Worm (Caenorhabditis elegans) whole organism, L1 larva: ENCODE results near the gene tag-276.

Source experiments
- C04F5.9 ChIP-seq: sonication (generic microtip); optimal IDR thresholded peaks from 2 replicates; lab custom pipeline; 2016; ENCODE audit warnings: missing genetic modification characterization, missing compliant biosample characterization
- F16B12.6 ChIP-seq: fragments of 150-350 bp; optimal IDR thresholded peaks from 2 replicates; lab custom pipeline; 2014; ENCODE audit warnings: missing biosample characterization, missing genetic modification characterization
- aha-1 ChIP-seq: fragments of 150-350 bp; optimal IDR thresholded peaks from 2 replicates; lab custom pipeline; 2014; ENCODE audit warnings: missing biosample characterization, missing genetic modification characterization
- aly-2 ChIP-seq: fragments of 150-350 bp; optimal IDR thresholded peaks from 2 replicates; lab custom pipeline; 2014; ENCODE audit warnings: missing biosample characterization, missing genetic modification characterization
- ama-1 ChIP-seq: fragments of 150-350 bp; optimal IDR thresholded peaks from 2 replicates; lab custom pipeline; 2014
- ceh-63 ChIP-seq: fragments of 200-800 bp; sonication (Bioruptor generic); optimal IDR thresholded peaks from 2 replicates; lab custom pipeline; 2018; ENCODE audit warnings: mild to moderate bottlenecking, missing genetic modification characterization, missing compliant biosample characterization
- ceh-8 ChIP-seq: fragments of 200-800 bp; sonication (Bioruptor generic); optimal IDR thresholded peaks from 2 replicates; lab custom pipeline; 2018; ENCODE audit warnings: mild to moderate bottlenecking, missing genetic modification characterization, moderate library complexity, missing compliant biosample characterization
- ceh-90 ChIP-seq: sonication (generic microtip); optimal IDR thresholded peaks from 2 replicates; lab custom pipeline; 2016; ENCODE audit warnings: missing genetic modification characterization, missing compliant biosample characterization
- ces-1 ChIP-seq: fragments of 150-350 bp; optimal IDR thresholded peaks from 2 replicates; lab custom pipeline; 2014; ENCODE audit warnings: missing biosample characterization, missing genetic modification reagents, missing genetic modification characterization
- dsc-1 ChIP-seq: sonication (generic microtip); optimal IDR thresholded peaks from 2 replicates; lab custom pipeline; 2016; ENCODE audit warnings: mild to moderate bottlenecking, missing genetic modification characterization, missing compliant biosample characterization
- efl-3 ChIP-seq: fragments of 200-800 bp; sonication (Bioruptor generic); optimal IDR thresholded peaks from 2 replicates; lab custom pipeline; 2018; ENCODE audit warnings: mild to moderate bottlenecking, missing genetic modification characterization, missing compliant biosample characterization
- egl-27 ChIP-seq, 2 experiments: fragments of 150-350 bp in 1 of 2; sonication (generic microtip); optimal IDR thresholded peaks; 3 replicates each; lab custom pipeline; 2017 to 2018; ENCODE audit warnings: missing biosample characterization in 2 of 2, missing genetic modification characterization in 2 of 2, missing genetic modification reagents in 2 of 2
- elt-2 ChIP-seq: sonication (generic microtip); optimal IDR thresholded peaks from 2 replicates; lab custom pipeline; 2016; ENCODE audit warnings: missing genetic modification characterization, mild to moderate bottlenecking, inconsistent platforms, missing compliant biosample characterization, missing genetic modification reagents
- ets-5 ChIP-seq: fragments of 200-800 bp; sonication (Bioruptor generic); IDR thresholded peaks from 2 replicates; pipeline ENCODE4 v1.3.6; 2022; ENCODE audit warnings: missing genetic modification characterization, missing compliant biosample characterization
- fkh-4 ChIP-seq: sonication (generic microtip); optimal IDR thresholded peaks from 2 replicates; lab custom pipeline; 2016; ENCODE audit warnings: missing compliant biosample characterization, missing genetic modification characterization, borderline replicate concordance
- grh-1 ChIP-seq: fragments of 200-800 bp; sonication (Bioruptor generic); IDR thresholded peaks from 2 replicates; pipeline ENCODE4 v1.3.6; 2022; ENCODE audit warnings: missing genetic modification reagents, missing genetic modification characterization, missing compliant biosample characterization
- jun-1 ChIP-seq: fragments of 150-350 bp; optimal IDR thresholded peaks from 2 replicates; lab custom pipeline; 2014; ENCODE audit warnings: missing biosample characterization, missing genetic modification reagents, missing genetic modification characterization
- lin-13 ChIP-seq: fragments of 150-350 bp; optimal IDR thresholded peaks from 2 replicates; lab custom pipeline; 2014; ENCODE audit warnings: missing biosample characterization, missing genetic modification reagents, missing genetic modification characterization
- lin-14 ChIP-seq: fragments of 200-800 bp; sonication (Bioruptor generic); optimal IDR thresholded peaks from 2 replicates; lab custom pipeline; 2018; ENCODE audit warnings: mild to moderate bottlenecking, missing genetic modification characterization, moderate library complexity, missing compliant biosample characterization
- lin-35 ChIP-seq, 2 experiments: fragments of 150-350 bp; optimal IDR thresholded peaks; 2 replicates each; lab custom pipeline; 2014; ENCODE audit warnings: missing biosample characterization in 2 of 2, missing genetic modification characterization in 2 of 2, missing genetic modification reagents in 2 of 2
- lin-39 ChIP-seq: fragments of 150-350 bp; optimal IDR thresholded peaks from 2 replicates; lab custom pipeline; 2014; ENCODE audit warnings: missing biosample characterization, missing genetic modification reagents, missing genetic modification characterization
- lir-3 ChIP-seq: sonication (generic microtip); optimal IDR thresholded peaks from 2 replicates; lab custom pipeline; 2016; ENCODE audit warnings: mild to moderate bottlenecking, missing genetic modification characterization, moderate library complexity, missing compliant biosample characterization; ENCODE audit not compliant: poor library complexity
- lsy-2 ChIP-seq, 2 experiments: fragments of 150-350 bp; optimal IDR thresholded peaks; 2 replicates each; lab custom pipeline; 2014; ENCODE audit warnings: missing biosample characterization in 2 of 2, missing genetic modification characterization in 2 of 2
- mab-9 ChIP-seq: fragments of 200-800 bp; sonication (Bioruptor generic); IDR thresholded peaks from 2 replicates; pipeline ENCODE4 v1.3.6; 2022; ENCODE audit warnings: missing genetic modification reagents, missing genetic modification characterization, missing compliant biosample characterization
- mef-2 ChIP-seq: fragments of 150-350 bp; optimal IDR thresholded peaks from 2 replicates; lab custom pipeline; 2014; ENCODE audit warnings: missing biosample characterization, missing genetic modification characterization
- mep-1 ChIP-seq: fragments of 150-350 bp; optimal IDR thresholded peaks from 2 replicates; lab custom pipeline; 2014; ENCODE audit warnings: missing biosample characterization, missing genetic modification characterization
- nhr-11 ChIP-seq: fragments of 150-350 bp; optimal IDR thresholded peaks from 2 replicates; lab custom pipeline; 2014; ENCODE audit warnings: missing biosample characterization, missing genetic modification characterization
- nhr-12 ChIP-seq: sonication (generic microtip); optimal IDR thresholded peaks from 2 replicates; lab custom pipeline; 2017; ENCODE audit warnings: missing biosample characterization, missing genetic modification characterization
- nhr-19 ChIP-seq: fragments of 200-800 bp; sonication (Bioruptor generic); conservative IDR thresholded peaks from 2 replicates; pipeline ENCODE4 v1.3.6; 2022; ENCODE audit warnings: missing genetic modification characterization, missing compliant biosample characterization
- nhr-20 ChIP-seq: sonication (generic microtip); optimal IDR thresholded peaks from 2 replicates; lab custom pipeline; 2016; ENCODE audit warnings: mild to moderate bottlenecking, missing genetic modification characterization, missing compliant biosample characterization
- nhr-71 ChIP-seq: sonication (generic microtip); optimal IDR thresholded peaks from 2 replicates; lab custom pipeline; 2016; ENCODE audit warnings: mild to moderate bottlenecking, missing genetic modification characterization, moderate library complexity, missing compliant biosample characterization
- nhr-77 ChIP-seq: fragments of 150-350 bp; optimal IDR thresholded peaks from 2 replicates; lab custom pipeline; 2014; ENCODE audit warnings: missing biosample characterization, missing genetic modification characterization
- nhr-90 ChIP-seq: sonication (generic microtip); optimal IDR thresholded peaks from 2 replicates; lab custom pipeline; 2016; ENCODE audit warnings: mild to moderate bottlenecking, missing genetic modification characterization, missing compliant biosample characterization; ENCODE audit not compliant: poor library complexity
- pag-3 ChIP-seq: sonication (generic microtip); optimal IDR thresholded peaks from 2 replicates; lab custom pipeline; 2017; ENCODE audit warnings: missing genetic modification characterization, mild to moderate bottlenecking, missing compliant biosample characterization, antibody characterized with exemption, borderline replicate concordance; ENCODE audit not compliant: insufficient read depth
- rnt-1 ChIP-seq: sonication (generic microtip); optimal IDR thresholded peaks from 2 replicates; lab custom pipeline; 2016; ENCODE audit warnings: mild to moderate bottlenecking, missing genetic modification characterization, moderate library complexity, missing compliant biosample characterization
- snpc-4 ChIP-seq: fragments of 150-350 bp; optimal IDR thresholded peaks from 2 replicates; lab custom pipeline; 2014; ENCODE audit warnings: missing biosample characterization, missing genetic modification characterization
- snu-23 ChIP-seq: sonication (generic microtip); optimal IDR thresholded peaks from 2 replicates; lab custom pipeline; 2016; ENCODE audit warnings: missing genetic modification characterization, missing compliant biosample characterization
- sptf-1 ChIP-seq: fragments of 150-350 bp; optimal IDR thresholded peaks from 2 replicates; lab custom pipeline; 2014; ENCODE audit warnings: missing biosample characterization, missing genetic modification characterization
- sup-37 ChIP-seq: fragments of 200-800 bp; sonication (Bioruptor generic); optimal IDR thresholded peaks from 2 replicates; lab custom pipeline; 2018; ENCODE audit warnings: mild to moderate bottlenecking, missing genetic modification characterization, missing compliant biosample characterization
- swsn-7 ChIP-seq: sonication (generic microtip); optimal IDR thresholded peaks from 2 replicates; lab custom pipeline; 2016; ENCODE audit warnings: missing genetic modification characterization, missing compliant biosample characterization
- tbx-2 ChIP-seq: sonication (generic microtip); optimal IDR thresholded peaks from 2 replicates; lab custom pipeline; 2016; ENCODE audit warnings: missing genetic modification characterization, missing compliant biosample characterization
- tlp-1 ChIP-seq: fragments of 150-350 bp; optimal IDR thresholded peaks from 2 replicates; lab custom pipeline; 2014; ENCODE audit warnings: missing biosample characterization, missing genetic modification characterization
- unc-130 ChIP-seq: fragments of 150-350 bp; optimal IDR thresholded peaks from 2 replicates; lab custom pipeline; 2017; ENCODE audit warnings: missing biosample characterization, missing genetic modification characterization, inconsistent platforms
- unc-30 ChIP-seq: sonication (generic microtip); optimal IDR thresholded peaks from 2 replicates; lab custom pipeline; 2017; ENCODE audit warnings: missing biosample characterization, missing genetic modification characterization
- unc-86 ChIP-seq: sonication (generic microtip); optimal IDR thresholded peaks from 2 replicates; lab custom pipeline; 2016; ENCODE audit warnings: missing genetic modification characterization, missing compliant biosample characterization
- unc-98 ChIP-seq: fragments of 200-800 bp; sonication (Bioruptor generic); IDR thresholded peaks from 2 replicates; pipeline ENCODE4 v1.3.6; 2022; ENCODE audit warnings: missing genetic modification characterization, missing compliant biosample characterization
- vab-15 ChIP-seq: sonication (generic microtip); optimal IDR thresholded peaks from 2 replicates; lab custom pipeline; 2017; ENCODE audit warnings: missing genotype, mild to moderate bottlenecking, missing genetic modification characterization, missing compliant biosample characterization
- ztf-4 ChIP-seq: fragments of 150-350 bp; optimal IDR thresholded peaks from 2 replicates; lab custom pipeline; 2014; ENCODE audit warnings: missing biosample characterization, missing genetic modification characterization

Gene tag-276

ce11 chrII:12228005-12228404, 20.9 kb downstream of the tag-276 start, which contains the start of gene sinh-1:
TSS of gene sinh-1 (plus strand) at chrII:12228305.
- TF ChIP-seq ztf-4 (tag; lab: Kevin White, UChicago) (no peak), snpc-4 (tag; lab: Kevin White, UChicago) (no peak), vab-15 (tag; lab: Kevin White, UChicago) (no peak), nhr-12 (tag; lab: Kevin White, UChicago) (no peak), tlp-1 (tag; lab: Kevin White, UChicago) (no peak), lsy-2 (tag; optimal IDR thresholded peaks at IDR 0.05; lab: Kevin White, UChicago) (no peak), lin-13 (GFP tag; lab: Kevin White, UChicago) (no peak), nhr-19 (no peak), dsc-1 (tag; lab: Kevin White, UChicago) (no peak)

ce11 chrII:12226192-12226591, 22.8 kb downstream of the tag-276 start:
- TF ChIP-seq nhr-20 (tag; lab: Kevin White, UChicago) (no peak), C04F5.9 (tag; lab: Kevin White, UChicago) (no peak), unc-98 (GFP tag; lab: Robert Waterston, UW) (no peak), grh-1 (GFP tag; lab: Robert Waterston, UW) (no peak), elt-2 (tag; lab: Kevin White, UChicago) (no peak), unc-86 (tag; lab: Kevin White, UChicago) (no peak), egl-27 (tag; optimal IDR thresholded peaks at IDR 0.05; lab: Kevin White, UChicago) (no peak), lin-35 (GFP tag; optimal IDR thresholded peaks at IDR 0.05; lab: Kevin White, UChicago) (no peak), efl-3 (GFP tag; lab: Kevin White, UChicago) (no peak), mep-1 (tag; lab: Kevin White, UChicago) (no peak), unc-30 (tag; lab: Kevin White, UChicago) (no peak), fkh-4 (tag; lab: Kevin White, UChicago) (no peak), sptf-1 (tag; lab: Kevin White, UChicago) (no peak), nhr-11 (tag; lab: Kevin White, UChicago) (no peak)

ce11 chrII:12224916-12225406, 24.0 kb downstream of the tag-276 start, which contains the start of the genes pqn-87 and rsr-2:
TSS of gene pqn-87 (minus strand) at chrII:12225086.
TSS of gene rsr-2 (plus strand) at chrII:12225356.
- TF ChIP-seq vab-15 (tag; lab: Kevin White, UChicago) (no peak), ets-5 (GFP tag; lab: Robert Waterston, UW) (no peak), ztf-4 (tag; lab: Kevin White, UChicago) (no peak), sup-37 (no peak), mab-9 (GFP tag; lab: Robert Waterston, UW) (no peak), nhr-12 (tag; lab: Kevin White, UChicago) (no peak), nhr-90 (tag; lab: Kevin White, UChicago) (no peak), jun-1 (tag; lab: Kevin White, UChicago) (no peak), snu-23 (GFP tag; lab: Kevin White, UChicago) (peak; percentile 30), rnt-1 (tag; lab: Kevin White, UChicago) (no peak), snpc-4 (tag; lab: Kevin White, UChicago) (no peak), mef-2 (tag; lab: Kevin White, UChicago) (no peak), aly-2 (no peak), ceh-63 (GFP tag; lab: Kevin White, UChicago) (no peak), lin-13 (GFP tag; lab: Kevin White, UChicago) (no peak), C04F5.9 (tag; lab: Kevin White, UChicago) (no peak), tlp-1 (tag; lab: Kevin White, UChicago) (no peak), pag-3 (no peak), lir-3 (no peak), unc-30 (tag; lab: Kevin White, UChicago) (no peak), swsn-7 (no peak), dsc-1 (tag; lab: Kevin White, UChicago) (no peak), tbx-2 (no peak), ama-1 (lab: Kevin White, UChicago) (no peak), aha-1 (tag; lab: Kevin White, UChicago) (no peak), ces-1 (no peak), lin-14 (GFP tag; lab: Kevin White, UChicago) (no peak), unc-98 (GFP tag; lab: Robert Waterston, UW) (no peak), nhr-71 (tag; lab: Kevin White, UChicago) (no peak), F16B12.6 (peak; percentile 7), ceh-8 (no peak), ceh-90 (tag; lab: Kevin White, UChicago) (no peak), unc-130 (no peak), lin-39 (tag; lab: Kevin White, UChicago) (no peak), nhr-77 (tag; lab: Kevin White, UChicago) (peak; percentile 3)
